Worm (Caenorhabditis elegans): ENCODE data around the gene sri-63.

sri-63 gene

ce11 chrII:3299457-3299856 lies 12.3 kb downstream of the sri-63 start, which contains the start of gene btb-22:
btb-22 (plus strand) TSS chrII:3299757.
- no peak for TF ChIP-seq madf-2 (tag; optimal IDR thresholded peaks at IDR 0.05)

DNA sequence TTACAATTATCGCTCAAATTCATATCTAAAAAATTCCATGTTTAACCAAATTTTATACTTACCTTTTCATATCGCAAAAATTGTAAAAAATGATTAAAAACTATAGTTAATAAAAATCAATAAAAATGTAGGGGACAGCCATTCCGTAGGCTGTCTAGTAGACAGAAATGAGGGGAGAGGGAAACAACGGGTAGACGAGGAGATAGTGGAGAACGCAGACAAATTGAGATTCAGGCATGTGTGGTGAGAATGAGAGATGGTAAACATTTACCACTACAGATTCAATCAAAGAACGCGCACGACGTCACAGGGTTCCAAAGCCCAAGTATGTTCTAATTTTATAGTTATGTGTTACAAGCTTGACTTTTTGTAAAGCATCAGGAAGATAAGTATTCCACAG lies 16.4 kb downstream of the sri-63 start:
- no peak for TF ChIP-seq pat-9 (tag; optimal IDR thresholded peaks at IDR 0.05)
- no peak for TF ChIP-seq syd-9 (tag; optimal IDR thresholded peaks at IDR 0.05)
- no peak for TF ChIP-seq hlh-30 (tag; optimal IDR thresholded peaks at IDR 0.05; ENCODE audit: insufficient read depth)
- TF ChIP-seq tbx-2 (tag; optimal IDR thresholded peaks at IDR 0.05): no peak
- TF ChIP-seq unc-42 (tag; optimal IDR thresholded peaks at IDR 0.05): no peak
- TF ChIP-seq ceh-9 (tag; optimal IDR thresholded peaks at IDR 0.05): no peak
- no peak for TF ChIP-seq pax-1 (tag; optimal IDR thresholded peaks at IDR 0.05)
- TF ChIP-seq pros-1 (tag; optimal IDR thresholded peaks at IDR 0.05): no peak
- peak; percentile 45 for TF ChIP-seq ceh-48 (tag; optimal IDR thresholded peaks at IDR 0.05)
- TF ChIP-seq nhr-11 (tag; optimal IDR thresholded peaks at IDR 0.05): no peak
- peak; percentile 4 for TF ChIP-seq ama-1 (optimal IDR thresholded peaks at IDR 0.05)
- TF ChIP-seq K09A11.1 (tag; optimal IDR thresholded peaks at IDR 0.05; ENCODE audit: insufficient read depth): no peak
- no peak for TF ChIP-seq hlh-13 (GFP tag; optimal IDR thresholded peaks at IDR 0.05)
- peak; percentile 21 for TF ChIP-seq unc-55 (GFP tag; optimal IDR thresholded peaks at IDR 0.05)

ce11 chrII:3310957-3311657 lies 23.9 kb downstream of the sri-63 start:
- peak; percentile 68 for TF ChIP-seq elt-2 (tag; optimal IDR thresholded peaks at IDR 0.05)
- no peak for TF ChIP-seq hlh-6 (tag; optimal IDR thresholded peaks at IDR 0.05)
- TF ChIP-seq mec-3 (tag; optimal IDR thresholded peaks at IDR 0.05; ENCODE audit: borderline replicate concordance): no peak
- TF ChIP-seq eyg-1 (tag; optimal IDR thresholded peaks at IDR 0.05): no peak
- peak; percentile 12 for TF ChIP-seq rnt-1 (tag; optimal IDR thresholded peaks at IDR 0.05)
- no peak for TF ChIP-seq fax-1 (tag; optimal IDR thresholded peaks at IDR 0.05)
- TF ChIP-seq hlh-13 (GFP tag; optimal IDR thresholded peaks at IDR 0.05): no peak
- no peak for TF ChIP-seq unc-55 (GFP tag; optimal IDR thresholded peaks at IDR 0.05)
- TF ChIP-seq nhr-11 (tag; optimal IDR thresholded peaks at IDR 0.05): no peak
- peak; percentile 73 for TF ChIP-seq ceh-48 (tag; optimal IDR thresholded peaks at IDR 0.05)
- TF ChIP-seq ceh-22 (tag; optimal IDR thresholded peaks at IDR 0.05): no peak
- no peak for TF ChIP-seq Y22D7AL.16 (tag; optimal IDR thresholded peaks at IDR 0.05)
- no peak for TF ChIP-seq hlh-8 (tag; optimal IDR thresholded peaks at IDR 0.05)
- no peak for TF ChIP-seq sox-2 (GFP tag; IDR thresholded peaks at IDR 0.05)
- TF ChIP-seq sox-4 (tag; optimal IDR thresholded peaks at IDR 0.05): no peak

ce11 chrII:3313442-3313841 lies 26.3 kb downstream of the sri-63 start, which contains the start of gene F39E9.6:
F39E9.6 (minus strand) TSS chrII:3313542.
- TF ChIP-seq che-1 (tag; optimal IDR thresholded peaks at IDR 0.05): no peak
- TF ChIP-seq elt-4 (tag; optimal IDR thresholded peaks at IDR 0.05): no peak
- TF ChIP-seq fkh-10 (GFP tag; optimal IDR thresholded peaks at IDR 0.05): no peak
- no peak for TF ChIP-seq elt-2 (tag; optimal IDR thresholded peaks at IDR 0.05)

- TF ChIP-seq hlh-6 (tag; optimal IDR thresholded peaks at IDR 0.05) (no peak), elt-2 (tag; optimal IDR thresholded peaks at IDR 0.05) (peak; percentile 76)
Measured at ce11 chrII:3318839-3319238, 31.7 kb downstream of the sri-63 start.

ce11 chrII:3322257-3322656 lies 35.1 kb downstream of the sri-63 start, which contains the start of gene Y46D2A.1:
Y46D2A.1 (plus strand) TSS chrII:3322557.
- TF ChIP-seq unc-3 (GFP tag; conservative IDR thresholded peaks at IDR 0.05) (no peak), unc-3 (tag; optimal IDR thresholded peaks at IDR 0.05) (no peak), tbx-2 (tag; optimal IDR thresholded peaks at IDR 0.05) (no peak), dmd-4 (tag; optimal IDR thresholded peaks at IDR 0.05; ENCODE audit: borderline replicate concordance) (no peak)
